Fruit fly (Drosophila melanogaster) whole organism, embryonic: ENCODE results near the gene CG32121.

ENCODE experiments used
- ATbp ChIP-seq: fragments of 200-800 bp; sonication (Bioruptor generic); optimal IDR thresholded peaks from 2 replicates; lab custom pipeline; 2017; ENCODE audit warnings: missing biosample characterization, mild to moderate bottlenecking, missing genetic modification characterization, missing genetic modification reagents
- Atf6 ChIP-seq: fragments of 200-800 bp; sonication (Bioruptor generic); IDR thresholded peaks from 2 replicates; pipeline ENCODE4 v1.3.6; 2022; ENCODE audit warnings: missing biosample characterization, missing genetic modification characterization
- B-H2 ChIP-seq: fragments of 200-800 bp; sonication (Bioruptor generic); optimal IDR thresholded peaks from 2 replicates; lab custom pipeline; 2018; ENCODE audit warnings: missing biosample characterization, mild to moderate bottlenecking, missing genetic modification characterization
- BEAF-32 ChIP-seq: fragments of 200-800 bp; sonication (Bioruptor generic); optimal IDR thresholded peaks from 3 replicates; lab custom pipeline; 2017; ENCODE audit warnings: missing biosample characterization, missing genetic modification characterization, mild to moderate bottlenecking, moderate library complexity, missing genetic modification reagents
- CG12236 ChIP-seq: fragments of 200-800 bp; sonication (Bioruptor generic); optimal IDR thresholded peaks from 2 replicates; lab custom pipeline; 2016; ENCODE audit warnings: missing biosample characterization, missing genetic modification characterization
- CG12769 ChIP-seq: fragments of 200-800 bp; sonication (Bioruptor generic); optimal IDR thresholded peaks from 2 replicates; lab custom pipeline; 2019; ENCODE audit warnings: missing biosample characterization, mild to moderate bottlenecking, missing genetic modification characterization, moderate library complexity
- CG13424 ChIP-seq: fragments of 200-800 bp; sonication (Bioruptor generic); optimal IDR thresholded peaks from 2 replicates; lab custom pipeline; 2019; ENCODE audit warnings: missing biosample characterization, mild to moderate bottlenecking, missing genetic modification characterization, moderate library complexity
- CG15011 ChIP-seq: fragments of 200-800 bp; sonication (Bioruptor generic); optimal IDR thresholded peaks from 3 replicates; lab custom pipeline; 2018; ENCODE audit warnings: missing biosample characterization, mild to moderate bottlenecking, missing genetic modification characterization
- CG15696 ChIP-seq: fragments of 200-800 bp; sonication (Bioruptor generic); optimal IDR thresholded peaks from 2 replicates; lab custom pipeline; 2019; ENCODE audit warnings: missing biosample characterization, mild to moderate bottlenecking, missing genetic modification characterization, moderate library complexity
- CG2678 ChIP-seq: fragments of 200-800 bp; sonication (Bioruptor generic); optimal IDR thresholded peaks from 3 replicates; lab custom pipeline; 2019; ENCODE audit warnings: missing biosample characterization, mild to moderate bottlenecking, missing genetic modification characterization, moderate library complexity
- CG32772 ChIP-seq: fragments of 200-800 bp; sonication (Bioruptor generic); IDR thresholded peaks from 2 replicates; pipeline ENCODE4 v1.3.6; 2022; ENCODE audit warnings: missing biosample characterization, missing genetic modification characterization
- CG6175 ChIP-seq: fragments of 200-800 bp; sonication (Bioruptor generic); IDR thresholded peaks from 3 replicates; pipeline ENCODE4 v1.3.6; 2022; ENCODE audit warnings: missing biosample characterization, missing genetic modification characterization
- CG6654 ChIP-seq: fragments of 200-800 bp; sonication (Bioruptor generic); optimal IDR thresholded peaks from 2 replicates; lab custom pipeline; 2017; ENCODE audit warnings: missing biosample characterization, mild to moderate bottlenecking, missing genetic modification characterization
- CG7372 ChIP-seq: fragments of 200-800 bp; sonication (Bioruptor generic); IDR thresholded peaks from 2 replicates; pipeline ENCODE4 v1.3.6; 2022; ENCODE audit warnings: missing biosample characterization, missing genetic modification characterization
- CG7556 ChIP-seq: fragments of 200-800 bp; sonication (Bioruptor generic); optimal IDR thresholded peaks from 2 replicates; lab custom pipeline; 2017; ENCODE audit warnings: missing biosample characterization, mild to moderate bottlenecking, missing genetic modification characterization
- Doc3 ChIP-seq: fragments of 200-800 bp; sonication (Bioruptor generic); IDR thresholded peaks from 3 replicates; pipeline ENCODE4 v1.3.6; 2022; ENCODE audit warnings: missing biosample characterization, missing genetic modification characterization; ENCODE audit not compliant: partially characterized antibody
- Gsc ChIP-seq: fragments of 200-800 bp; sonication (Bioruptor generic); IDR thresholded peaks from 2 replicates; pipeline ENCODE4 v1.3.6; 2022; ENCODE audit warnings: missing biosample characterization, missing genetic modification characterization
- HLH4C ChIP-seq: fragments of 200-800 bp; sonication (Bioruptor generic); IDR thresholded peaks from 3 replicates; pipeline ENCODE4 v1.3.6; 2022; ENCODE audit warnings: missing biosample characterization, missing genetic modification characterization; ENCODE audit not compliant: partially characterized antibody
- HmgZ ChIP-seq: fragments of 200-800 bp; sonication (Bioruptor generic); optimal IDR thresholded peaks from 2 replicates; lab custom pipeline; 2018; ENCODE audit warnings: missing biosample characterization, mild to moderate bottlenecking, missing genetic modification characterization
- Hr51 ChIP-seq, 2 experiments: fragments of 200-800 bp; sonication (Bioruptor generic); optimal IDR thresholded peaks; 2 replicates in 1 of 2; 3 replicates in 1 of 2; lab custom pipeline; 2016 to 2018; ENCODE audit warnings: missing biosample characterization in 2 of 2, missing genetic modification characterization in 2 of 2, mild to moderate bottlenecking in 1 of 2, moderate library complexity in 1 of 2
- MBD-R2 ChIP-seq: fragments of 200-800 bp; sonication (Bioruptor generic); IDR thresholded peaks from 2 replicates; pipeline ENCODE4 v1.3.6; 2022; ENCODE audit warnings: missing biosample characterization, missing genetic modification characterization
- MESR4 ChIP-seq: fragments of 200-800 bp; sonication (Bioruptor generic); optimal IDR thresholded peaks from 2 replicates; lab custom pipeline; 2018; ENCODE audit warnings: missing biosample characterization, mild to moderate bottlenecking, missing genetic modification characterization, moderate library complexity
- Med ChIP-seq: fragments of 200-800 bp; sonication (Bioruptor generic); peaks from one replicate; lab custom pipeline; 2016; ENCODE audit warnings: missing biosample characterization, missing genetic modification characterization, mild to moderate bottlenecking, inconsistent platforms, moderate library complexity
- NC2α ChIP-seq: fragments of 200-800 bp; sonication (Bioruptor generic); optimal IDR thresholded peaks from 2 replicates; lab custom pipeline; 2016; ENCODE audit warnings: missing biosample characterization, missing genetic modification characterization
- NC2β ChIP-seq: fragments of 200-800 bp; sonication (Bioruptor generic); optimal IDR thresholded peaks from 2 replicates; lab custom pipeline; 2016; ENCODE audit warnings: missing biosample characterization, missing genetic modification characterization
- NFAT ChIP-seq: fragments of 200-800 bp; sonication (Bioruptor generic); IDR thresholded peaks from 2 replicates; pipeline ENCODE4 v1.3.6; 2022; ENCODE audit warnings: missing biosample characterization, missing genetic modification characterization
- Nf-YA ChIP-seq: fragments of 200-800 bp; sonication (Bioruptor generic); IDR thresholded peaks from 2 replicates; pipeline ENCODE4 v1.3.6; 2022; ENCODE audit warnings: missing biosample characterization, missing genetic modification characterization
- NfI ChIP-seq: fragments of 200-800 bp; sonication (Bioruptor generic); optimal IDR thresholded peaks from 3 replicates; lab custom pipeline; 2018; ENCODE audit warnings: missing biosample characterization, mild to moderate bottlenecking, missing genetic modification characterization, moderate library complexity
- Rfx ChIP-seq: fragments of 200-800 bp; sonication (Bioruptor generic); IDR thresholded peaks from 2 replicates; pipeline ENCODE4 v1.3.6; 2022; ENCODE audit warnings: missing biosample characterization, missing genetic modification characterization
- Sry-δ ChIP-seq: fragments of 200-800 bp; sonication (Bioruptor generic); optimal IDR thresholded peaks from 2 replicates; lab custom pipeline; 2016; ENCODE audit warnings: missing biosample characterization, missing genetic modification characterization
- ato ChIP-seq: fragments of 200-800 bp; sonication (Bioruptor generic); IDR thresholded peaks from 2 replicates; pipeline ENCODE4 v1.3.6; 2022; ENCODE audit warnings: missing biosample characterization, missing genetic modification characterization; ENCODE audit not compliant: partially characterized antibody
- corto ChIP-seq: fragments of 200-800 bp; sonication (Bioruptor generic); optimal IDR thresholded peaks from 2 replicates; lab custom pipeline; 2016; ENCODE audit warnings: missing biosample characterization, mild to moderate bottlenecking, missing genetic modification characterization, moderate library complexity
- emc ChIP-seq: fragments of 200-800 bp; sonication (Bioruptor generic); optimal IDR thresholded peaks from 2 replicates; lab custom pipeline; 2016; ENCODE audit warnings: missing biosample characterization, missing genetic modification characterization
- ems ChIP-seq: fragments of 200-800 bp; sonication (Bioruptor generic); optimal IDR thresholded peaks from 3 replicates; lab custom pipeline; 2016; ENCODE audit warnings: missing biosample characterization, missing genetic modification characterization
- hbn ChIP-seq: fragments of 200-800 bp; sonication (Bioruptor generic); IDR thresholded peaks from 2 replicates; pipeline ENCODE4 v1.3.6; 2022; ENCODE audit warnings: missing biosample characterization, missing genetic modification characterization; ENCODE audit not compliant: partially characterized antibody
- hkb ChIP-seq, 2 experiments: fragments of 200-800 bp in 1 of 2; fragments of >200 bp in 1 of 2; sonication (Bioruptor generic) in 1 of 2; IDR thresholded peaks in 1 of 2; optimal IDR thresholded peaks in 1 of 2; 2 replicates each; pipeline versions ENCODE4 v1.3.6 to Lab custom; 2017 to 2022; ENCODE audit warnings: missing biosample characterization in 1 of 2, missing genetic modification characterization in 1 of 2
- ken ChIP-seq: fragments of 200-800 bp; sonication (Bioruptor generic); IDR thresholded peaks from 3 replicates; pipeline ENCODE4 v1.3.6; 2022; ENCODE audit warnings: missing biosample characterization, missing genetic modification characterization
- knrl ChIP-seq: fragments of 200-800 bp; sonication (Bioruptor generic); IDR thresholded peaks from 3 replicates; pipeline ENCODE4 v1.3.6; 2022; ENCODE audit warnings: missing biosample characterization, missing genetic modification characterization; ENCODE audit not compliant: partially characterized antibody
- lola ChIP-seq, 3 experiments: fragments of >200 bp in 2 of 3; fragments of 200-800 bp in 1 of 3; sonication (Bioruptor generic) in 1 of 3; optimal IDR thresholded peaks; 2 replicates each; lab custom pipeline; 2017 to 2019; ENCODE audit warnings: missing biosample characterization in 3 of 3, missing genetic modification characterization in 3 of 3, mild to moderate bottlenecking in 1 of 3, moderate library complexity in 1 of 3
- mld ChIP-seq: fragments of 200-800 bp; sonication (Bioruptor generic); IDR thresholded peaks from 3 replicates; pipeline ENCODE4 v1.3.6; 2022; ENCODE audit warnings: missing biosample characterization, missing genetic modification characterization; ENCODE audit not compliant: partially characterized antibody
- otp ChIP-seq: fragments of 200-800 bp; sonication (Bioruptor generic); IDR thresholded peaks from 3 replicates; pipeline ENCODE4, ENCODE4 v1.3.6; 2022; ENCODE audit warnings: missing biosample characterization, missing genetic modification characterization
- repo ChIP-seq: fragments of 200-800 bp; sonication (Bioruptor generic); optimal IDR thresholded peaks from 2 replicates; lab custom pipeline; 2016; ENCODE audit warnings: missing biosample characterization, missing genetic modification characterization
- row ChIP-seq: fragments of 200-800 bp; sonication (Bioruptor generic); IDR thresholded peaks from 3 replicates; pipeline ENCODE4 v1.3.6; 2022; ENCODE audit warnings: missing biosample characterization, missing genetic modification characterization
- scrt ChIP-seq: fragments of 200-800 bp; sonication (Bioruptor generic); optimal IDR thresholded peaks from 2 replicates; lab custom pipeline; 2018; ENCODE audit warnings: missing biosample characterization, mild to moderate bottlenecking, missing genetic modification characterization, moderate library complexity
- unc-4 ChIP-seq: fragments of 200-800 bp; sonication (Bioruptor generic); IDR thresholded peaks from 2 replicates; pipeline ENCODE4 v1.3.6; 2022; ENCODE audit warnings: missing biosample characterization, missing genetic modification characterization; ENCODE audit not compliant: partially characterized antibody
- zfh1 ChIP-seq: fragments of 200-800 bp; sonication (Bioruptor generic); IDR thresholded peaks from 3 replicates; pipeline ENCODE4 v1.3.6; 2022; ENCODE audit warnings: missing biosample characterization, missing genetic modification characterization

Gene CG32121

DNA sequence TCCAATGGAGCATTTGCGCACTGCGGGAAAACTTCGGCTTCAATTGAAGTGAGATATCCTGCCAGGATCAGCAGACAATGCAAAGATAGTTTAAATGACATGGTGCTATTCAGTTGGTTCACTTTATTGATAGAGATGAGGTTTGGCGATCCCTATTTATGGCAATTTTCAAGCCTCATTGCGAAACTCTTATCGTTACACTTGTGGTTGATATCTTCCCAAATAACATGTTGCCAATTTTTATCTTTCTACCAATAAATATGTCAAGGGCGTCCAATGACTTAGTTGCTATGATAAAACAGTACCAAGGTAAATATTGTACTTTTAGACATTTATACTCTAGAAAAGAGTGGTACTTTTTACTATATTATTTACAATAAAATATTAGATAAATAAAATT, 1.9 kb upstream of the CG32121 start, which contains the start of gene CG33263 (continued):
- no peak for TF ChIP-seq NFAT
- TF ChIP-seq corto (GFP tag; lab: Kevin White, UChicago) = no peak
- TF ChIP-seq row (GFP tag; lab: Robert Waterston, UW) = no peak
- no peak for TF ChIP-seq ems (GFP tag; lab: Kevin White, UChicago)
- TF ChIP-seq Gsc (GFP tag; lab: Robert Waterston, UW) = no peak
- TF ChIP-seq CG15011 (GFP tag; lab: Kevin White, UChicago) = no peak
- no peak for TF ChIP-seq CG6654 (GFP tag; lab: Kevin White, UChicago)
- no peak for TF ChIP-seq Nf-YA (GFP tag; lab: Robert Waterston, UW)

DNA sequence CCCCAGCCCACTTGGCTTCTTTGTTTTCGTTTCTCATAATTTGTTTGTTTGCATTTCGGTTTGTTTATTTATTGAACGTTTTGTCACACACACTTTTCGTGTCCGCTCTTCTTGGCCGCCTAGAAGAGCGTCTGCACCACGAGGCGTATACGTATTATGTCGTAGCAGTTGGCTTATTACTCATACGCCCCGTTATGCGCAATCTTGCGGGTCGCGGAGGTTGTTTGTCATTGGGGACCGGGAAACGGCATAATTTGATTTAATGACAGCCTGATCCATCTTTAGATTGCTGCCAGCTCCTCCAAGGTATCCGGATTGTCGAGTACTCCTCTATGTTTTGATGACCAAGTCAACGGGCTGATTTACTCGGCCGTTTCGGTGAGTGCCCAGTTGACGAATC, 1.9 kb downstream of the CG32121 start:
- no peak for TF ChIP-seq CG6175 (GFP tag; lab: Robert Waterston, UW)
- peak; percentile 87 for TF ChIP-seq CG7372
- TF ChIP-seq CG12769 (tag; lab: Kevin White, UChicago) = peak; percentile 67

DNA sequence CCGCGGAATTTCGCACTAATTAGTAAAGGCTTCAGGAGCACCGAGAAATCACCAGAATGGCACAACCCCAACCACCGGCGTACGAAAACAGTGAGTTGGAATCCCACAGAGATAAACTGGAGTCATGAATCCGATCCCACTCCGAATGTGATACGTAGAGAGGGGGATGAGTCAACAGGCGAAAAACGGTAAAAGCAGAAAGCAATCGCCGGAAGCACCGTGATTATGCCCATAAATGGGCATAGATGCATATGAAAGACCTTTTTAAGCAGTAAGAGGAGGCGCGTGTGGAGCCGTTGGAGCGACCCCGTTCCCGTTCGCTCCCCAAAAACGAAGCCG, 9.3 kb downstream of the CG32121 start:
- TF ChIP-seq emc (GFP tag; lab: Kevin White, UChicago) = no peak
- 0 out of 3 replicates have a peak, but pooled peaks have one; percentile 20 for TF ChIP-seq ken (GFP tag; lab: Robert Waterston, UW)
- TF ChIP-seq HmgZ = no peak
- TF ChIP-seq HLH4C (GFP tag; lab: Robert Waterston, UW) = 0 out of 3 replicates have a peak, but pooled peaks have one; percentile 3
- no peak for TF ChIP-seq NfI (GFP tag; lab: Kevin White, UChicago)
- 0 out of 3 replicates have a peak, but pooled peaks have one; percentile 4 for TF ChIP-seq mld (GFP tag; lab: Robert Waterston, UW)
- TF ChIP-seq CG2678 (tag; lab: Kevin White, UChicago) = no peak
- TF ChIP-seq B-H2 = no peak
- peak; percentile 15 for TF ChIP-seq scrt (GFP tag; lab: Kevin White, UChicago)
- no peak for TF ChIP-seq repo (GFP tag; lab: Kevin White, UChicago)
- no peak for TF ChIP-seq Rfx (GFP tag; lab: Robert Waterston, UW)
- no peak for TF ChIP-seq knrl (GFP tag; lab: Robert Waterston, UW)
- TF ChIP-seq zfh1 = 0 out of 3 replicates have a peak, but pooled peaks have one; percentile 5
- 0 out of 2 replicates have a peak, but pooled peaks have one; percentile 0 for TF ChIP-seq hbn
- TF ChIP-seq otp (GFP tag; lab: Robert Waterston, UW) = 0 out of 3 replicates have a peak, but pooled peaks have one; percentile 25
- peak; percentile 20 for TF ChIP-seq Sry-δ (GFP tag; lab: Kevin White, UChicago)
- TF ChIP-seq CG13424 (tag; lab: Kevin White, UChicago) = no peak
- no peak for TF ChIP-seq unc-4
- peak; percentile 25; the same call in 1 of the 2 replicates for TF ChIP-seq MBD-R2 (GFP tag; lab: Robert Waterston, UW)
- no peak for TF ChIP-seq CG15696
- no peak for TF ChIP-seq CG12236 (GFP tag; lab: Kevin White, UChicago)
- no peak for TF ChIP-seq CG7556 (GFP tag; lab: Kevin White, UChicago)
- no peak for TF ChIP-seq CG32772
- no peak for TF ChIP-seq Hr51 (GFP tag; optimal IDR thresholded peaks at IDR 0.05; lab: Kevin White, UChicago)
- peak; percentile 50; the same call in 1 of the 2 replicates for TF ChIP-seq ato (GFP tag; lab: Robert Waterston, UW)
- TF ChIP-seq hkb (optimal IDR thresholded peaks at IDR 0.05; lab: Kevin White, UChicago) = no peak
- 0 out of 2 replicates have a peak, but pooled peaks have one; percentile 9 for TF ChIP-seq hkb (GFP tag; IDR thresholded peaks at IDR 0.05; lab: Robert Waterston, UW)
- peak; percentile 61 for TF ChIP-seq MESR4 (GFP tag; lab: Kevin White, UChicago)
- no peak for TF ChIP-seq Doc3 (GFP tag; lab: Robert Waterston, UW)
- TF ChIP-seq NC2β = no peak
- TF ChIP-seq NC2α = no peak
- no peak for TF ChIP-seq Atf6 (GFP tag; lab: Robert Waterston, UW)
- TF ChIP-seq ATbp (GFP tag; lab: Kevin White, UChicago) = no peak
- TF ChIP-seq Med (GFP tag; lab: Kevin White, UChicago) = peak; percentile 52
- TF ChIP-seq BEAF-32 (GFP tag; lab: Kevin White, UChicago) = no peak
- no peak for TF ChIP-seq lola (GFP tag; optimal IDR thresholded peaks at IDR 0.05; lab: Kevin White, UChicago)
